Worm (Caenorhabditis elegans) whole organism, L4 larva: ENCODE results near the gene F33G12.7.

ENCODE experiments used
- ceh-32 ChIP-seq: sonication (generic microtip); optimal IDR thresholded peaks from 2 replicates; lab custom pipeline; 2016; ENCODE audit warnings: mild to moderate bottlenecking, missing genetic modification characterization, missing compliant biosample characterization; ENCODE audit not compliant: poor library complexity
- daf-8 ChIP-seq: fragments of 200-800 bp; sonication (Bioruptor generic); IDR thresholded peaks from 2 replicates; pipeline ENCODE4 v1.3.6; 2022; ENCODE audit warnings: missing genetic modification characterization, missing compliant biosample characterization
- mes-2 ChIP-seq: sonication (generic microtip); optimal IDR thresholded peaks from 2 replicates; lab custom pipeline; 2016; ENCODE audit warnings: missing genotype, mild to moderate bottlenecking, missing genetic modification characterization, missing compliant biosample characterization; ENCODE audit not compliant: poor library complexity, severe bottlenecking
- pha-4 ChIP-seq, 2 experiments: fragments of 150-350 bp in 1 of 2; fragments of 200-800 bp in 1 of 2; sonication (Bioruptor generic) in 1 of 2; IDR thresholded peaks in 1 of 2; optimal IDR thresholded peaks in 1 of 2; 2 replicates each; pipeline versions ENCODE4 v1.3.6 to Lab custom; 2014 to 2022; ENCODE audit warnings: missing genetic modification characterization in 2 of 2, missing genetic modification reagents in 2 of 2, missing biosample characterization in 1 of 2, missing compliant biosample characterization in 1 of 2
- pqm-1 ChIP-seq: sonication (generic microtip); optimal IDR thresholded peaks from 2 replicates; lab custom pipeline; 2017; ENCODE audit warnings: missing biosample characterization, missing genetic modification characterization
- snpc-4 ChIP-seq: fragments of 150-350 bp; optimal IDR thresholded peaks from 2 replicates; lab custom pipeline; 2014; ENCODE audit warnings: missing biosample characterization, missing genetic modification characterization
- unc-62 ChIP-seq, 3 experiments: fragments of 150-350 bp in 1 of 3; sonication (generic microtip); optimal IDR thresholded peaks in 2 of 3; peaks in 1 of 3; 1 replicate in 1 of 3; 2 replicates in 2 of 3; lab custom pipeline; 2014 to 2017; ENCODE audit warnings: missing biosample characterization in 3 of 3, missing genetic modification characterization in 3 of 3, missing genetic modification reagents in 3 of 3, missing genotype in 1 of 3
- zip-11 ChIP-seq: fragments of 200-800 bp; sonication (Bioruptor generic); IDR thresholded peaks from 2 replicates; pipeline ENCODE4 v1.3.6; 2022; ENCODE audit warnings: missing genetic modification characterization, missing compliant biosample characterization

DNA sequence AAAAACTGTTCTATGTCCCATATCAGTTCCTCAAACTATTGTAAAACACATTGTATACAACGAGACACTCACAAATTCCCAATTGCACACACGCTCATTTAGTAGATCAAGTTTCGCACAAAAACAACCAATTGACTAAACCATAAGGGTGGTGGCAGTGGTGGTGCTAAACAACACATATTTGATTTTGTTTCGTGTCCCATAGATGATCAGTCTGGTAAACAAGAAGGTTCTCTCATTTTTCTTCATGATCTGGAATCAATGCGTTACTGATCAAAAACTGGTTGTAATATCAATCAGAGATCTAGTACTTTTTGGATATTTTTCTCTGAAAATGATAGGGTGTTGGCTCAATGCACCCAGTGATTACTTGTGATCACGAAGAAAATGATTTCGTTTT, 21.9 kb downstream of the F33G12.7 start:
- no peak for TF ChIP-seq pqm-1 (tag; lab: Kevin White, UChicago)
- TF ChIP-seq unc-62 (GFP tag; optimal IDR thresholded peaks at IDR 0.05 in 1 of 2; lab: Kevin White, UChicago) = peak in 1 of 2 experiments; percentile 77
- TF ChIP-seq unc-62 (tag; optimal IDR thresholded peaks at IDR 0.05; lab: Kevin White, UChicago) = no peak
- no peak for TF ChIP-seq pha-4 (GFP tag; IDR thresholded peaks at IDR 0.05; lab: Robert Waterston, UW)
- no peak for TF ChIP-seq pha-4 (tag; optimal IDR thresholded peaks at IDR 0.05; lab: Kevin White, UChicago)
- TF ChIP-seq daf-8 (GFP tag; lab: Robert Waterston, UW) = no peak
- no peak for TF ChIP-seq mes-2 (tag; lab: Kevin White, UChicago)
- no peak for TF ChIP-seq ceh-32 (tag; lab: Kevin White, UChicago)
- no peak for TF ChIP-seq snpc-4 (tag; lab: Kevin White, UChicago)
- no peak for TF ChIP-seq zip-11
